Fruit fly (Drosophila melanogaster): Measurements from ENCODE around the gene Scsalpha1.
A peak's percentile ranks its signal among the peaks of the same experiment; 100 is the strongest.

DNA sequence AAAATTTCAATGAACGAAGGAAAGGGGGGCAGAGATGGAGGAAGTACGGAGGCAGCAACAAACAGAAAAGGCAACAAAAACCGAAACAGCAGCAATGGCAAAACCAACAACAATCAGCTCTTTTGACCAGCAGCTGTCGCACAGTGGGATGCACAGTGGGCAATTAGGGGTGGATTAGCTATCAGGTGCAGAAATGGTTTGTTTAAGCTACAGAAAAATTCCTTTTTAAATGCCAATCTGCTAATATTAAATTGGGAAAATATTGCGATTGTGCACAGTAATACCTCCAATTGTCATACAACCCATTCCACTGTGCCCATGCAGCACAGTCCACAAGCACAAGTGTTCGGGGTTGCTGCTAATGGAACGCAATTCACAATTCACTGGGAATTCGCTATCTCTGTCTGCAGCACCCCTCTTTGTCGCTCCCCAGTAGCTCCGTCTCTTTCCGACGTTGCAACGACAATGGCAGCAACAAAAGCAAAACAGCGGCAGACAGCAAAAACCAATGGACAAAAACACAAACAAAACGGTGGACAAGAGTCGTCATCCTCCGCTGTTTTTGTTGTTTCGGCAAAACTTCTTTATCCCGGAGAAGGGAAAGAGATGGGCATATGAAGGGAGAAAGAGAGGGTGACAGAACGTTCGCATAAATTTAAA lies 28.9 kb upstream of the Scsalpha1 start:
- peak; percentile 25 for TF ChIP-seq abd-A (tag; optimal IDR thresholded peaks at IDR 0.05)
- peak; percentile 68 for TF ChIP-seq CG6854 (GFP tag; optimal IDR thresholded peaks at IDR 0.05)
- peak in 2 of 3 experiments; percentile 2 to 89 for TF ChIP-seq lola (GFP tag; optimal IDR thresholded peaks at IDR 0.05)
- TF ChIP-seq CrebB (tag; optimal IDR thresholded peaks at IDR 0.05), result peak; percentile 91
- peak; percentile 84 for TF ChIP-seq emc (GFP tag; optimal IDR thresholded peaks at IDR 0.05)

All from whole organism, embryonic.